Worm (Caenorhabditis elegans): Measurements from ENCODE around the gene T13G4.7.

ce11 chrX:1245717-1246116 lies 39.8 kb upstream of the T13G4.7 start, which contains the start of gene tsp-9:
- TF ChIP-seq snpc-4 (tag; optimal IDR thresholded peaks at IDR 0.05): no peak
- no peak for TF ChIP-seq unc-39 (tag; optimal IDR thresholded peaks at IDR 0.05)
- no peak for TF ChIP-seq mab-5 (tag; optimal IDR thresholded peaks at IDR 0.05)
